Fruit fly (Drosophila melanogaster): ENCODE measurements around the gene GluClalpha.

The GluClalpha gene

DNA sequence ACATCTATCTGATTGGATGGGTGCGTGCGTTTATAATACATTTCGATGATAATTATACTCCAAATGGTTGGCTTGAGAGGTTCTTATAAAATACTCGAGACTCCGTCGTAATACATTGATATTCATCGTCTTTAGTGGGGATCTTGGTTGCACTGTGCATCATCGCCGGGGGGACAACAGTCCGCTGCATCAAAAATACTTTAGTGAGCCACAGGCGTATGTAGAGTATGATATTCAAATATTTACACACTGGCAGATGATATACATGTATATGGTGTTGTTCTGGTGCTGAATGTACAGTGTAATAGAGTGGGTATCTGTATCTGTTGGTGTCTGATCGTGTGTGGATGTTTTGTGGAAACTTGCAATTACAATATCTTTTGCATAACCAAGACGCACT, 64.8 kb downstream of the GluClalpha start:
- TF ChIP-seq Clk (GFP tag; optimal IDR thresholded peaks at IDR 0.05) (no peak), cic (GFP tag; optimal IDR thresholded peaks at IDR 0.05) (no peak), CG11617 (GFP tag; optimal IDR thresholded peaks at IDR 0.05) (no peak)

DNA sequence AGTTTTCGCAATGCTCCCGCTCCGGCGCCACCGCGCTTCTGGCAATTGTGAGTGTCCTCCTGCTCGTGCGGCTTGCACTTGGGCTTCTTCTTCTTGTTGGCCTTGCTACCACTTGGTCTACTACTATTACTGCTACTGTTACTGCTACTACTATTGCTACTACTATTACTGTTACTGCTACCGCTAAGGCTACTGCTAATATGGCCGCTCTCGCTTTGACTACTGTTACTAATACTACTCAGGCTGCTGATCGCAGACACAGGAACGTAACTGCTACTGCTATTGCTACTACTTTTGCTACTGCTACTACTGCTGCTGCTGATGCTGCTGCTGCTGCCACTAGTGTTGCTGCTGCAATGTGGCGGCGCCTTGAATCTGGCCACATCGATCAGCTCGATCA, 66.3 kb downstream of the GluClalpha start:
- TF ChIP-seq tj (GFP tag; optimal IDR thresholded peaks at IDR 0.05) (no peak), CG1620 (GFP tag; optimal IDR thresholded peaks at IDR 0.05) (no peak), cic (GFP tag; optimal IDR thresholded peaks at IDR 0.05) (no peak), CG12768 (GFP tag; optimal IDR thresholded peaks at IDR 0.05) (no peak), pad (GFP tag; optimal IDR thresholded peaks at IDR 0.05) (no peak), ovo (GFP tag; optimal IDR thresholded peaks at IDR 0.05) (no peak)

DNA sequence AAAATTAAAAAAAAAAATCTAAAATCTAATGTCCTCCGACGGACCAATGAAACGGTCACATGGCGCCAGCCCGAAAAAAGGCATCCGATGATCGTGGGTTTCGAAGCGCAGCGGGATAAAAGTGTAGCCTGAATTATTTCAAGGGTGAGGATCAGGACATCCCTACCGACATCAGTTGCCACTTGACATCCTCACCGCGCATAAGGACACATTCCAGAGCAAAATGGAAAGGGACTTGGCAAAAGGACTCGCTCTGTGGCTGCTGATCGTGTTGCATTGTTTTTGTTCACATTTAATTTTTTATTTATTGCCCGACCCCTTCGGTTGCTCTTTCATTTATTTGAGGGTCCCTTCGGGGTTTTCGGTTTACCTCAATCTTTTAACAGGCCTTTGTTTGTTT, 69.1 kb downstream of the GluClalpha start:
- no peak for TF ChIP-seq toe (GFP tag; optimal IDR thresholded peaks at IDR 0.05)
- TF ChIP-seq cnc (optimal IDR thresholded peaks at IDR 0.05): no peak
- TF ChIP-seq kay (GFP tag; ENCODE audit: borderline replicate concordance): no peak

DNA sequence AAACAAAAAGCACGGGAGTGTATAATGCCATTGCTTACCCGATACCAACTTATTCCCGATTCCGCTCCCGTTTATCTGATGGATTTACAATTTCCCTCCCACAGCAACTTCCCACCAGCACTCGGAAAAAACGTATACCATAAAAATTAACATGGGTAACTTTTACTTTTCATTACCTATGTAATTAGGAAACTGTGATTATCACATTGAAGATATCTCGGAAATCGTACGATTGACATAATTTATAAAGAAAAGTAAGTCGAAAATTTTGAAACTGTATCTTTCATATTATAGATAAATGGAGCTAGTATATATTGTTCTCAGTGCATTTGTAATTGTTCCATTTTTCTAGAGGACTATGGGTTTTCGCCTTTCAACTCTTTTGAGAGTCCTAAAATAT, 71.2 kb downstream of the GluClalpha start:
- TF ChIP-seq Hr96 (GFP tag; optimal IDR thresholded peaks at IDR 0.05) (no peak), CG12768 (GFP tag; optimal IDR thresholded peaks at IDR 0.05) (no peak), CG1620 (GFP tag; optimal IDR thresholded peaks at IDR 0.05) (no peak), CG7045 (GFP tag; optimal IDR thresholded peaks at IDR 0.05) (no peak), CG33017 (tag; optimal IDR thresholded peaks at IDR 0.05) (no peak), toe (GFP tag; optimal IDR thresholded peaks at IDR 0.05) (no peak), cic (GFP tag; optimal IDR thresholded peaks at IDR 0.05) (no peak)

DNA sequence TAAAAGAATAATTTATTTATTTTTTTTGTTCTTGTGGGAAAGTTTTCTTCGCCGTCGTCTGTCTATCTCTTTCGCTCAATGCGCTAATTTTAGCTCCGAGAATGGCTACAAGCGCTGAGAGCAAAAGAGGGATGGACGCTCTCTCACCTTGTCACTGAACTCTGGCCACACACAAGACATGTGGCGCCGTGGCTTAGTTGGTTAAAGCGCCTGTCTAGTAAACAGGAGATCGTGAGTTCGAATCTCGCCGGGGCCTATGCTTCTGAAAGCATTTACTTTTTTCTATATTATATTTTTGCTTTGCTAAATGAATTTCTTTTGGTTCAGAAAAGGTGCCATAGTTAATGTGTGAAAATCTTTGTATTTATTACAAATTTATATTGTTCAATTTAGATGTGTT, 72.0 kb downstream of the GluClalpha start:
- TF ChIP-seq ovo (GFP tag; optimal IDR thresholded peaks at IDR 0.05) (no peak), CG1620 (GFP tag; optimal IDR thresholded peaks at IDR 0.05) (no peak), CG7101 (tag; optimal IDR thresholded peaks at IDR 0.05) (no peak), bab1 (GFP tag; optimal IDR thresholded peaks at IDR 0.05) (no peak), pad (GFP tag; optimal IDR thresholded peaks at IDR 0.05) (no peak), CG33017 (tag; optimal IDR thresholded peaks at IDR 0.05) (no peak), kay (GFP tag; ENCODE audit: borderline replicate concordance) (no peak), CG7045 (GFP tag; optimal IDR thresholded peaks at IDR 0.05) (no peak), cnc (optimal IDR thresholded peaks at IDR 0.05) (no peak)

DNA sequence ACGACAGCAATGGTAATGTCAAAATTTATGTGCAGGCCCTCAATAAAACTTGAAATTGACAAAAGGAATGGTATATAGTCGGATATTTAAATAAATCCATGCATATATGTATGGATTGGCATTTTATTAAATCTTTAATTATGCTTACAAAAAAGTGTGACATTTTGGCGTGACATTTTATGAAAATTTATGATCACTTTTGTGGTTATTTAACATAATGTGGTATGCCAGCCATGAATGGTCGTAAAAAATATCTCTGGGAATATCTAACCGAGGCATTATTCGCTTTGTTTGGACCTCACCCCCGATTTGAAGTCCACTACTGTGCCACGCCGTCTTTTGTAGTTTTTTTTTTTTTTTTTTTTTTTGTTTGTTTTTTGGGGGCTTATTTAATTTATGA, 73.0 kb downstream of the GluClalpha start:
- TF ChIP-seq CG7045 (GFP tag; optimal IDR thresholded peaks at IDR 0.05): no peak
- no peak for TF ChIP-seq Crg-1 (GFP tag; optimal IDR thresholded peaks at IDR 0.05)
- no peak for TF ChIP-seq CG7101 (tag; optimal IDR thresholded peaks at IDR 0.05)
- TF ChIP-seq Hr96 (GFP tag; optimal IDR thresholded peaks at IDR 0.05): no peak
- no peak for TF ChIP-seq CG1620 (GFP tag; optimal IDR thresholded peaks at IDR 0.05)
- no peak for TF ChIP-seq bab1 (GFP tag; optimal IDR thresholded peaks at IDR 0.05)
- TF ChIP-seq ovo (GFP tag; optimal IDR thresholded peaks at IDR 0.05): no peak
- no peak for TF ChIP-seq cic (GFP tag; optimal IDR thresholded peaks at IDR 0.05)
- no peak for TF ChIP-seq CG11617 (GFP tag; optimal IDR thresholded peaks at IDR 0.05)
- no peak for TF ChIP-seq tj (GFP tag; optimal IDR thresholded peaks at IDR 0.05)

DNA sequence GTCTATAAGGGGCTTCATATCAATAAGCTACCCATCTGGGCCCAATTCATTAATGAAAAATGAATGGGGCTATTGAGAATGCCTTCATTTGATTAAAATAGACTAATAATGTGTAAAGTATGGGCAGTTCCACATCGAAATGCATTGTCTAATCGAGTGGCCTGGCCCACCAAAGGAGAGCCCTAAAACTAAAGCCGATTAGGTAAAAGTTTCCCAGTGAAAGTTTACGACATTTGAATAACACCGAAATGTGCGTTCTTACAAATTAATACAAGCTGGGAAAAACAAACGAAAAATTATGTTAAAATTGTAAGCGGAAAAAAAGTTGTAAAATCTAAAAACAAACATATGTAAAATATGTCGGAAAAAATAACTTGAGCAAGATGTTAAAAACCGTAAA, 74.4 kb downstream of the GluClalpha start:
- TF ChIP-seq CG33017 (tag; optimal IDR thresholded peaks at IDR 0.05) (no peak), bab1 (GFP tag; optimal IDR thresholded peaks at IDR 0.05) (no peak)

DNA sequence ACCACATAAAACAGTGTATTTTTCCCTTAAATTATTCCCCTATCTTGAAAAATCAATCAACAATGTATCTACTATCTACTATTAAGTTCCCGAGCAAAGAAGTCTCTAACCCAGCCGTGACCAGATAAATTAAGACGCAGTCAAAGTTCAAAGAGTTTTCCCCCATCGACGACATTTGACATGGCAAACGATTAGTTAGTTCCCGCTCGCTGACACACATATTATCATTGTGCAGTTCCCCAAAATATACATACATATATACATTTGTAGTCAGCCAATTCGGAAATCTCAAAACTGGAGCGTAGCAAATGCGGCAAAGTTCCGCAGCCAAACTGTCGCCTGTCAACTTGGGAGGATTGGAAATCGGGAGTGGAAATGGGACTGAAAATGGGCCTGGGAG, 76.6 kb downstream of the GluClalpha start:
- no peak for TF ChIP-seq CG7045 (GFP tag; optimal IDR thresholded peaks at IDR 0.05)
- TF ChIP-seq Hr96 (GFP tag; optimal IDR thresholded peaks at IDR 0.05): no peak
- no peak for TF ChIP-seq CG33017 (tag; optimal IDR thresholded peaks at IDR 0.05)
- TF ChIP-seq kay (GFP tag; ENCODE audit: borderline replicate concordance): no peak
- no peak for TF ChIP-seq CG14711 (tag; optimal IDR thresholded peaks at IDR 0.05)

DNA sequence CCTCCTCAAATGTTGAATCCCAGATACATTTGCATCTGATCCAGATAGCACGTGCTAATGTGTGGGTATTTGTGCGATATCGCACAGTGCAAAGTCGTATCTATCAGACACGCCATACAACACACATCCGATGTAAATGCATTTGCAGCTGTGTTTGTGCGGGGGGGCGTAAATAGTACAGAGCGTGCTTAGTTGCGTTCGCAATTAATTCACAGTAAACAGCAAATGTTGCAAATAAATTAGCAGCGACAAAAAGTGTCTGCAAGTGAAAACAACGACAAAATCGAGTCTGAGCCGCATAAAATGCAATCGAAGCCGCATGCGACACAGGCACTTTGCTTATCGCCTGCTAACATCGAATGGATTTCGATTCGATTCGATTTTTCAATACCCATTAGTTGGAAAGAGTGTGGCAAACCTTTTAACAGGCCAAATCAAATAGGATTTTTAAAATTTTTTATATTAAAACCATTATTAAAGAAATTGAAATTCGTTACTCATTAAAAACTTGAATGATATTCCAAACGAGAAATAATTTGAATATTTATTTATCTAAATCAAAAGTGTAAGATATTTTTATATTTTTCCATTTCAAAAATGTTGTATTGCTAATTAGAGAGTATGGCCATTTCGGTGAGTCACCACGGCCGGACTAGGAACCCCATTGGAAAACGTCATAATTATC, 77.4 kb downstream of the GluClalpha start:
- TF ChIP-seq Hr96 (GFP tag; optimal IDR thresholded peaks at IDR 0.05) (no peak), tj (GFP tag; optimal IDR thresholded peaks at IDR 0.05) (peak; percentile 65)

DNA sequence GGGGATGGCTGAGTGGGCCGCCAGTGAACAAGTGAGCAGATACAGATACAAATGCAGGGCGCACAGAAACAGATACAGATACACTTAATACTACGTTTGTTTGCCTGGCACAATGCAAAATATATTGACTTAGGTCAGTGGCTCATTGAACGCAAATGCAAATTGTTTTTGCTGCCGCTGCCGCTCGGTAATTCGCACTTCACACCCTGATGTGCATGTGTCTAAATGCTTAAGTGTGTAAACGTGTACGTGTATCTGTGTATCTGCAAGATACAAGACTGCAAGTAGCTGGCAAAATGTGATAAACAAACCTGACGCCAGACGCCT, 77.9 kb downstream of the GluClalpha start:
- TF ChIP-seq Hr96 (GFP tag; optimal IDR thresholded peaks at IDR 0.05) (no peak), CG12768 (GFP tag; optimal IDR thresholded peaks at IDR 0.05) (no peak), ovo (GFP tag; optimal IDR thresholded peaks at IDR 0.05) (no peak), kay (GFP tag; ENCODE audit: borderline replicate concordance) (no peak), tj (GFP tag; optimal IDR thresholded peaks at IDR 0.05) (no peak), bab1 (GFP tag; optimal IDR thresholded peaks at IDR 0.05) (no peak), CG14711 (tag; optimal IDR thresholded peaks at IDR 0.05) (no peak), cic (GFP tag; optimal IDR thresholded peaks at IDR 0.05) (peak; percentile 52)

Data from whole organism, adult.